Worm (Caenorhabditis elegans) whole organism, L2 larva: ENCODE measurements around the gene B0454.8.

Experiments
- C34F6.9 ChIP-seq: fragments of 150-350 bp; optimal IDR thresholded peaks from 2 replicates; lab custom pipeline; 2014; ENCODE audit warnings: missing biosample characterization, missing genetic modification characterization
- F13H6.1 ChIP-seq: sonication (generic microtip); optimal IDR thresholded peaks from 2 replicates; lab custom pipeline; 2016; ENCODE audit warnings: missing genetic modification characterization, missing compliant biosample characterization
- R02D3.7 ChIP-seq: fragments of 150-350 bp; optimal IDR thresholded peaks from 2 replicates; lab custom pipeline; 2014; ENCODE audit warnings: missing biosample characterization, missing genetic modification characterization
- Y55F3AM.14 ChIP-seq: fragments of 200-800 bp; sonication (Bioruptor generic); optimal IDR thresholded peaks from 2 replicates; lab custom pipeline; 2018; ENCODE audit warnings: mild to moderate bottlenecking, missing genetic modification characterization, missing compliant biosample characterization
- ZK546.5 ChIP-seq: sonication (generic microtip); optimal IDR thresholded peaks from 2 replicates; lab custom pipeline; 2017; ENCODE audit warnings: missing biosample characterization, missing genetic modification characterization
- aly-2 ChIP-seq: fragments of 150-350 bp; optimal IDR thresholded peaks from 2 replicates; lab custom pipeline; 2014; ENCODE audit warnings: missing biosample characterization, missing genetic modification characterization
- ama-1 ChIP-seq: fragments of 150-350 bp; optimal IDR thresholded peaks from 2 replicates; lab custom pipeline; 2018; ENCODE audit warnings: inconsistent platforms
- blmp-1 ChIP-seq: sonication (generic microtip); optimal IDR thresholded peaks from 2 replicates; lab custom pipeline; 2017; ENCODE audit warnings: missing genetic modification characterization, mild to moderate bottlenecking, missing compliant biosample characterization, antibody characterized with exemption, moderate library complexity; ENCODE audit not compliant: insufficient read depth
- crh-2 ChIP-seq: sonication (generic microtip); optimal IDR thresholded peaks from 2 replicates; lab custom pipeline; 2017; ENCODE audit warnings: missing biosample characterization, missing genetic modification characterization
- dmd-4 ChIP-seq: sonication (generic microtip); optimal IDR thresholded peaks from 2 replicates; lab custom pipeline; 2017; ENCODE audit warnings: missing biosample characterization, missing genetic modification characterization
- egl-27 ChIP-seq: sonication (generic microtip); optimal IDR thresholded peaks from 3 replicates; lab custom pipeline; 2017; ENCODE audit warnings: missing biosample characterization, missing genetic modification reagents, missing genetic modification characterization
- elt-1 ChIP-seq: fragments of 150-350 bp; optimal IDR thresholded peaks from 2 replicates; lab custom pipeline; 2014; ENCODE audit warnings: missing biosample characterization, missing genetic modification characterization
- elt-3 ChIP-seq: sonication (generic microtip); optimal IDR thresholded peaks from 2 replicates; lab custom pipeline; 2017; ENCODE audit warnings: missing biosample characterization, missing genetic modification characterization
- fos-1 ChIP-seq: fragments of 150-350 bp; optimal IDR thresholded peaks from 2 replicates; lab custom pipeline; 2014; ENCODE audit warnings: missing biosample characterization, missing genetic modification characterization
- gmeb-1 ChIP-seq: fragments of 150-350 bp; optimal IDR thresholded peaks from 2 replicates; lab custom pipeline; 2014; ENCODE audit warnings: missing biosample characterization, missing genetic modification characterization
- lin-11 ChIP-seq: fragments of 150-350 bp; sonication (generic microtip); optimal IDR thresholded peaks from 2 replicates; lab custom pipeline; 2014; ENCODE audit warnings: missing biosample characterization, missing genetic modification characterization, inconsistent platforms, mixed read lengths
- lin-39 ChIP-seq: fragments of 150-350 bp; optimal IDR thresholded peaks from 2 replicates; lab custom pipeline; 2014; ENCODE audit warnings: missing biosample characterization, missing genetic modification reagents, missing genetic modification characterization
- lsy-2 ChIP-seq, 2 experiments: fragments of 150-350 bp in 1 of 2; sonication (generic microtip) in 1 of 2; optimal IDR thresholded peaks; 2 replicates each; lab custom pipeline; 2014 to 2017; ENCODE audit warnings: missing biosample characterization in 2 of 2, missing genetic modification characterization in 2 of 2
- mab-5 ChIP-seq: fragments of 150-350 bp; optimal IDR thresholded peaks from 2 replicates; lab custom pipeline; 2014; ENCODE audit warnings: missing biosample characterization, missing genetic modification characterization
- mdl-1 ChIP-seq, 2 experiments: fragments of 150-350 bp in 1 of 2; sonication (generic microtip) in 1 of 2; optimal IDR thresholded peaks; 2 replicates each; lab custom pipeline; 2017; ENCODE audit warnings: missing biosample characterization in 2 of 2, missing genetic modification characterization in 2 of 2
- nhr-11 ChIP-seq: fragments of 150-350 bp; optimal IDR thresholded peaks from 2 replicates; lab custom pipeline; 2014; ENCODE audit warnings: missing biosample characterization, missing genetic modification characterization
- nhr-12 ChIP-seq: fragments of 150-350 bp; optimal IDR thresholded peaks from 2 replicates; lab custom pipeline; 2014; ENCODE audit warnings: missing biosample characterization, missing genetic modification characterization
- nhr-129 ChIP-seq: fragments of 150-350 bp; optimal IDR thresholded peaks from 2 replicates; lab custom pipeline; 2014; ENCODE audit warnings: missing biosample characterization, missing genetic modification characterization
- nhr-21 ChIP-seq: fragments of 150-350 bp; optimal IDR thresholded peaks from 2 replicates; lab custom pipeline; 2014; ENCODE audit warnings: missing biosample characterization, missing genetic modification characterization
- nhr-23 ChIP-seq: fragments of 150-350 bp; optimal IDR thresholded peaks from 2 replicates; lab custom pipeline; 2014; ENCODE audit warnings: missing biosample characterization, missing genetic modification reagents, missing genetic modification characterization
- nhr-237 ChIP-seq: fragments of 150-350 bp; optimal IDR thresholded peaks from 2 replicates; lab custom pipeline; 2014; ENCODE audit warnings: missing biosample characterization, missing genetic modification characterization
- nhr-6 ChIP-seq: fragments of 150-350 bp; optimal IDR thresholded peaks from 2 replicates; lab custom pipeline; 2014; ENCODE audit warnings: missing biosample characterization, missing genetic modification characterization
- peb-1 ChIP-seq: fragments of 150-350 bp; optimal IDR thresholded peaks from 2 replicates; lab custom pipeline; 2014; ENCODE audit warnings: missing biosample characterization, missing genetic modification characterization
- sem-4 ChIP-seq: fragments of 150-350 bp; optimal IDR thresholded peaks from 2 replicates; lab custom pipeline; 2014; ENCODE audit warnings: missing biosample characterization, missing genetic modification reagents, missing genetic modification characterization
- skn-1 ChIP-seq: sonication (generic microtip); optimal IDR thresholded peaks from 2 replicates; lab custom pipeline; 2017; ENCODE audit warnings: missing biosample characterization, missing genetic modification characterization
- sma-3 ChIP-seq: sonication (generic microtip); optimal IDR thresholded peaks from 2 replicates; lab custom pipeline; 2016; ENCODE audit warnings: missing genetic modification reagents, missing genetic modification characterization, missing compliant biosample characterization
- sma-9 ChIP-seq, 2 experiments: fragments of 150-350 bp in 1 of 2; sonication (generic microtip) in 1 of 2; optimal IDR thresholded peaks; 2 replicates each; lab custom pipeline; 2014 to 2016; ENCODE audit warnings: missing genetic modification characterization in 2 of 2, mild to moderate bottlenecking in 1 of 2, missing biosample characterization in 1 of 2, missing compliant biosample characterization in 1 of 2, missing genetic modification reagents in 1 of 2, moderate library complexity in 1 of 2
- snpc-4 ChIP-seq: fragments of 150-350 bp; optimal IDR thresholded peaks from 2 replicates; lab custom pipeline; 2014; ENCODE audit warnings: missing biosample characterization, missing genetic modification characterization
- unc-39 ChIP-seq: fragments of 150-350 bp; optimal IDR thresholded peaks from 2 replicates; lab custom pipeline; 2014; ENCODE audit warnings: missing biosample characterization, missing genetic modification characterization
- unc-55 ChIP-seq: fragments of 150-350 bp; sonication (generic microtip); optimal IDR thresholded peaks from 3 replicates; lab custom pipeline; 2014; ENCODE audit warnings: missing biosample characterization, missing genetic modification reagents, missing genetic modification characterization
- unc-62 ChIP-seq: fragments of 150-350 bp; optimal IDR thresholded peaks from 2 replicates; lab custom pipeline; 2014; ENCODE audit warnings: missing biosample characterization, missing genetic modification reagents, missing genetic modification characterization
- ztf-1 ChIP-seq: fragments of 200-800 bp; sonication (Bioruptor generic); conservative IDR thresholded peaks from 2 replicates; pipeline ENCODE4 v1.3.6; 2022; ENCODE audit warnings: missing genetic modification characterization, missing compliant biosample characterization
- ztf-11 ChIP-seq: sonication (generic microtip); optimal IDR thresholded peaks from 2 replicates; lab custom pipeline; 2017; ENCODE audit warnings: missing biosample characterization, missing genetic modification characterization

Gene B0454.8

DNA sequence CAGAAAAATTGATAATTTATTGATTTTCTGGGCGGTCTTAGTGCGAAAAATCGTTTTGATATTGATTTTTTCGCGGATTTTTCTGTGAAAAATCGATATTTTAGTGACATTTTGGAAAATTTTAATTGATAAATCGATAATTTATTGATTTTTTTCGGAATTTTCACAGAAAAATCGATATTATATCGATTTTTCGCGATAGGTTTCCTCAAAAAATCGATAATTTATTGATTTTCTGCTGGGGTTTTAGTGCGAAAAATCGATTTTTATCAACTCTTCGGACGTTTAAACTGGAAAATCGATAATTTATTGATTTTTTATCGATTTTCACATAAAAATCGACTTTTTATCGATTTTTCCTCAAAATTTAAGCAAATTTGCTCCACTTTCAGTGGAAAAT is 24.2 kb upstream of the B0454.8 start:
- no peak for TF ChIP-seq nhr-21 (tag; lab: Kevin White, UChicago)
- no peak for TF ChIP-seq blmp-1 (tag; lab: Kevin White, UChicago)
- no peak for TF ChIP-seq nhr-12 (tag; lab: Kevin White, UChicago)
- no peak for TF ChIP-seq C34F6.9
- TF ChIP-seq mdl-1 (tag; optimal IDR thresholded peaks at IDR 0.05; lab: Kevin White, UChicago): no peak
- no peak for TF ChIP-seq F13H6.1 (tag; lab: Kevin White, UChicago)
- no peak for TF ChIP-seq nhr-237 (tag; lab: Kevin White, UChicago)
- no peak for TF ChIP-seq gmeb-1
- no peak for TF ChIP-seq skn-1 (tag; lab: Kevin White, UChicago)

DNA sequence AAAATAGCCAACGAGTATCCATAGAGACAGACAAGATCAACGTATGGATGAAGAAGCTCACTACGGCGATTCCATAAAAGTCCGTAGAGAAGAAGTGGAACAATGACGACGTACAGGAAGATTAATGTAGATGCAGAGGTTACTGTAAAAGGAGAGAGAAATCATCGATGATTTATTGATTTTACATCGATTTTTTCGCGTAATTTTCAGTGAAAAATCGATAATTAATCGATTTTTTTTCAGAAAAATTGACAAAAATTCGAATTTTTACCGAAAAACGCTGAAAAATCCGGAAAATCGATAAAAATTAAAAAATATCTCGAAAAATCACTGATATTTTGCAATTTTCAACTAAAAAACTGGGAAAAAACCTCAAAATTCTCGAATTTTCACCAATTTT is 23.1 kb upstream of the B0454.8 start:
- TF ChIP-seq snpc-4 (tag; lab: Kevin White, UChicago): no peak
- TF ChIP-seq elt-1 (tag; lab: Kevin White, UChicago): no peak
- no peak for TF ChIP-seq nhr-23 (tag; lab: Kevin White, UChicago)
- TF ChIP-seq nhr-129 (tag; lab: Kevin White, UChicago): no peak
- TF ChIP-seq Y55F3AM.14 (GFP tag; lab: Kevin White, UChicago): no peak
- TF ChIP-seq nhr-12 (tag; lab: Kevin White, UChicago): no peak
- TF ChIP-seq aly-2 (tag; lab: Kevin White, UChicago): no peak
- no peak for TF ChIP-seq C34F6.9
- TF ChIP-seq unc-39 (tag; lab: Kevin White, UChicago): no peak
- TF ChIP-seq crh-2 (tag; lab: Kevin White, UChicago): no peak
- no peak for TF ChIP-seq lin-39 (tag; lab: Kevin White, UChicago)

ce11 chrII:3065086-3065485 is 21.8 kb upstream of the B0454.8 start:
- no peak for TF ChIP-seq egl-27
- TF ChIP-seq, all 48 proteins: peak for 0

- TF ChIP-seq nhr-23 (tag; lab: Kevin White, UChicago) (no peak), peb-1 (tag; lab: Kevin White, UChicago) (no peak), R02D3.7 (tag; lab: Kevin White, UChicago) (no peak), crh-2 (tag; lab: Kevin White, UChicago) (no peak), nhr-11 (tag; lab: Kevin White, UChicago) (no peak), sma-3 (no peak), unc-62 (GFP tag; lab: Kevin White, UChicago) (no peak)
These were observed 21.4 kb upstream of the B0454.8 start for ce11 chrII:3064631-3065030.

DNA sequence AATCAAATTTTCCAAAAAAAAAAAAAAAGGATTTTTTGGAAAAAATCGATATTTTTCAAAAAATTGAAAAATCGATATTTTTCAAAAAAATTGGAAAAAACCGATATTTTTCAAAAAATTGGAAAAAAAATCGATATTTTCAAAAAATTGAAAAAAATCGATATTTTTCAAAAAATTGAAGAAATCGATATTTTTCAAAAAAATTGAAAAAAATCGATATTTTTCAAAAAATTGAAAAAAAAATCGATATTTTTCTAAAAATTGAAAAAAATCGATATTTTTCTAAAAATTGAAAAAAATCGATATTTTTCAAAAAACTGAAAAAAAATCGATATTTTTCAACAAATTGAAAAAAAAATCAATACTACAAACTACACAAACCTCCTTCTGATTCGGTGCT is 20.7 kb upstream of the B0454.8 start:
- TF ChIP-seq blmp-1 (tag; lab: Kevin White, UChicago) (no peak), ztf-1 (GFP tag; lab: Robert Waterston, UW) (no peak), peb-1 (tag; lab: Kevin White, UChicago) (no peak), unc-55 (no peak), sem-4 (tag; lab: Kevin White, UChicago) (no peak), nhr-237 (tag; lab: Kevin White, UChicago) (no peak), ZK546.5 (no peak), C34F6.9 (no peak), sma-3 (no peak), snpc-4 (tag; lab: Kevin White, UChicago) (no peak), nhr-23 (tag; lab: Kevin White, UChicago) (no peak), Y55F3AM.14 (GFP tag; lab: Kevin White, UChicago) (no peak), ztf-11 (tag; lab: Kevin White, UChicago) (no peak), elt-3 (tag; lab: Kevin White, UChicago) (no peak), crh-2 (tag; lab: Kevin White, UChicago) (no peak), dmd-4 (tag; lab: Kevin White, UChicago) (no peak), R02D3.7 (tag; lab: Kevin White, UChicago) (no peak), aly-2 (tag; lab: Kevin White, UChicago) (no peak), F13H6.1 (tag; lab: Kevin White, UChicago) (no peak)

DNA sequence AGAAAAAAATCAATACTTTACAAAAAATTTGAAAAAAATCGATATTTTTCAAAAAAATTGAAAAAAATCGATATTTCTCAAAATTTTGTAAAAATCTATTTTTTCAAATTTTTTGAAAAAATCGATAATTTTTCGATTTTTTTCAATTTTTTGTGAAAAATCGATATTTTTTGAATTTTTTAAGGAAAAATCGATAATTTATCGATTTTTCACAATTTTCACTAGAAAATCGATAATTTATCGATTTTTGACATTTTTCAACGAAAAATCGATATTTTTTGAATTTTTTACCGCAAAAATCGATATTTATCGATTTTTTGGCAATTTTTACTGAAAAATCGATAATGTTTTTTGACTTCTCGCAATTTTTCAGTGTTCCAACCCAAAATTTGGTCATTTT is 20.1 kb upstream of the B0454.8 start:
- no peak for TF ChIP-seq fos-1 (tag; lab: Kevin White, UChicago)
- TF ChIP-seq R02D3.7 (tag; lab: Kevin White, UChicago): no peak
- TF ChIP-seq unc-39 (tag; lab: Kevin White, UChicago): no peak
- no peak for TF ChIP-seq nhr-237 (tag; lab: Kevin White, UChicago)
- TF ChIP-seq lsy-2 (tag; optimal IDR thresholded peaks at IDR 0.05; lab: Kevin White, UChicago): no peak
- TF ChIP-seq lin-11 (tag; lab: Kevin White, UChicago): no peak
- no peak for TF ChIP-seq sem-4 (tag; lab: Kevin White, UChicago)
- TF ChIP-seq mab-5: no peak
- no peak for TF ChIP-seq egl-27
- no peak for TF ChIP-seq sma-9 (GFP tag; optimal IDR thresholded peaks at IDR 0.05; lab: Kevin White, UChicago)
- no peak for TF ChIP-seq sma-9 (tag; optimal IDR thresholded peaks at IDR 0.05; lab: Kevin White, UChicago)
- no peak for TF ChIP-seq ama-1 (lab: Kevin White, UChicago)
- TF ChIP-seq peb-1 (tag; lab: Kevin White, UChicago): no peak
- TF ChIP-seq lin-39 (tag; lab: Kevin White, UChicago): no peak
- no peak for TF ChIP-seq nhr-129 (tag; lab: Kevin White, UChicago)
- no peak for TF ChIP-seq ztf-1 (GFP tag; lab: Robert Waterston, UW)
- no peak for TF ChIP-seq crh-2 (tag; lab: Kevin White, UChicago)
- no peak for TF ChIP-seq Y55F3AM.14 (GFP tag; lab: Kevin White, UChicago)
- TF ChIP-seq nhr-6: no peak
- TF ChIP-seq nhr-11 (tag; lab: Kevin White, UChicago): no peak
- TF ChIP-seq, all 48 proteins: peak for 0
